Worm (Caenorhabditis elegans): ENCODE data around the gene F35D2.1.

- no peak for TF ChIP-seq snpc-4 (tag; optimal IDR thresholded peaks at IDR 0.05)
- no peak for TF ChIP-seq ceh-44 (GFP tag; IDR thresholded peaks at IDR 0.05)
- no peak for TF ChIP-seq attf-4 (tag; optimal IDR thresholded peaks at IDR 0.05)
- TF ChIP-seq ama-1 (optimal IDR thresholded peaks at IDR 0.05): no peak
- TF ChIP-seq aly-2 (tag; optimal IDR thresholded peaks at IDR 0.05): no peak
- TF ChIP-seq jun-1 (tag; optimal IDR thresholded peaks at IDR 0.05): no peak
- no peak for TF ChIP-seq dmd-8 (GFP tag; IDR thresholded peaks at IDR 0.05)
- TF ChIP-seq skn-1 (tag; optimal IDR thresholded peaks at IDR 0.05): no peak
Measured at ce11 chrII:7544782-7545181, 30.9 kb upstream of the F35D2.1 start.
